Worm (Caenorhabditis elegans): Measurements from ENCODE around the gene Y14H12A.2.

Gene Y14H12A.2

DNA sequence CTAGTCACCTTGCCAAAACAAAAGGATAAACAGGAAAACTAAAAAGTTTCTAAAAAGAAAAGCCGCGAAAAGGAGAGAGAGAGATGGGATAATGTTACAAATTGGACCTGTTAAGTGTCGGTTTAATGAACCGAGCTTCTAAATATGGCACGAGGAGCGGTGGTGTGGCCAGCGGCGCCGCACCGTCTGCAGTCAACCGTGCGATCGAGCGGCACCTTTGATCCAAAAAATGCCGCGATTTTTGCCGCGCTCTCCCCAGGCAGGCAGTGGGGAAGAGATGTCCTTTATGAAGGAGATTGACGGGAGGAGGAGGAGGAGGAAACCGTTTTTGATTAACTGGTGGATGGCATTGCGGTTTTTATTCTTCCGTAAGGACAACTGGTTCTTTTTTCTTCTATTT is 9.1 kb downstream of the Y14H12A.2 start:
- TF ChIP-seq aly-2 (tag; optimal IDR thresholded peaks at IDR 0.05) (no peak), nhr-85 (tag) (no peak), ceh-8 (GFP tag; optimal IDR thresholded peaks at IDR 0.05) (no peak), efl-1 (optimal IDR thresholded peaks at IDR 0.05) (no peak), efl-1 (GFP tag; optimal IDR thresholded peaks at IDR 0.05 in 1 of 2) (peak in 1 of 2 experiments; percentile 20)

DNA sequence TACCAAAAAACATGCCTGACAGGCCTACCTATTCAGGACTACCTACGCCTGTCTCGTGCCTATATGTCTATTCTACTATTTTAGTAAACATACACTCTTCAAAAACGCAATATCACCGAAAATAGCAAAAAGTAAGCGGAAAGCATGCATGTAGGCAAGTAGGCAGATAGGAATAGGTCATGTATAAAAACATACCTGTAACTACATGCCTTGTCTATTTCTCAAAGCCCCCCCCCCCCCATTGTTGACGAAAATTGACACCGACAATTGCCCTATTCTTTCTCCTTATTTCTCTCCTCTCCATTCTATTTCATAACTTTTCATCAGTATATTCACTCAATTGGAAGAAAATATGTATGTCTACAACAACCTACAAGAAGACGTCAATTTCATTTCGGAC is 11.3 kb downstream of the Y14H12A.2 start:
- TF ChIP-seq efl-1 (optimal IDR thresholded peaks at IDR 0.05) (no peak), efl-1 (GFP tag; optimal IDR thresholded peaks at IDR 0.05 in 1 of 2) (peak in 1 of 2 experiments; percentile 61), ets-5 (GFP tag; IDR thresholded peaks at IDR 0.05) (no peak), irx-1 (tag; optimal IDR thresholded peaks at IDR 0.05) (no peak)

DNA sequence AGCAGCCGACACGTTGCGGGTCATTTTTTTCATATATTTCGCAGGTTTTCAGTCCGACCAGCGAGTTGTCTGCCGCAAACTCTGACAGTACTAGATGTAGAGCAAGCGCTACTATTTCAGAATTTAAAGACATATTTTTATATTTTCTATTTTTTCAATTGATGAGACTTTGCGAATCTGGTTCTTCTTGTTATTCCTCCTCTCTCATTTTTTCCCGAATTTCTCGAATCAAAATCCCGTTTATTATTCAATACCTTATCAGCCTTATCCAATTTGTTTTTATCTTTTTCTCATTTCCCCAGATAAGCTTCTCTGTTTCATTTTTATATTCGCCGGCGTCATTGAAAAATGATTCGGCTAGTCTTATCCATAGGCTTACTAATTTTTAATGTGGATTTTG is 13.5 kb downstream of the Y14H12A.2 start, which contains the start of gene dos-2:
dos-2 (plus strand) TSS at position 301 of the 400 bp plus-strand sequence.
- TF ChIP-seq ets-5 (GFP tag; IDR thresholded peaks at IDR 0.05) (no peak), ztf-11 (tag; optimal IDR thresholded peaks at IDR 0.05) (no peak), xbp-1 (tag; optimal IDR thresholded peaks at IDR 0.05) (no peak), pqm-1 (tag; optimal IDR thresholded peaks at IDR 0.05) (no peak), nhr-19 (GFP tag; conservative IDR thresholded peaks at IDR 0.05) (no peak), lin-15B (tag; optimal IDR thresholded peaks at IDR 0.05) (no peak), nhr-47 (tag; optimal IDR thresholded peaks at IDR 0.05) (no peak)

DNA sequence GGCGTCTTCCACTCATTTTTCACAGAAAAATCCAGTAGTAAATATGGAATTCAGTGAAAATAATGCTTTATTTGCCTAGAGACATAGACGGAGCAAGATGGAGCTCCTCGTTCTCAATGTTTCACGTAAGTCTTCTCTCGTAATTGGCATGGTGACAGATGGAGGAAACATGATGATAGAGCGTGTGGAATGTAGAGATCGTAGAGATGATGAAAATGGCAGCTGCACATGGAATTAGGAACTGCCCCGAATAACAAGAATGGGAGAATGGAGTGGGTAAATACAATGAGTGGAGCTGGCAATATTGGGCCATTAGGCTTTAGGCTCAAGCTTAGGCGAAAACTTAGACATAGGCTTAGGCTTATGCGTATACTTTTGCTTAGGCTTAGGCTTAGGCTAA is 14.5 kb downstream of the Y14H12A.2 start, which contains the start of gene cank-26:
cank-26 (minus strand) TSS at position 113 of the 400 bp plus-strand sequence.
- TF ChIP-seq lin-14 (GFP tag; optimal IDR thresholded peaks at IDR 0.05): peak; percentile 2
- TF ChIP-seq fkh-8 (tag; optimal IDR thresholded peaks at IDR 0.05): peak; percentile 3
- no peak for TF ChIP-seq nhr-77 (tag; optimal IDR thresholded peaks at IDR 0.05)

DNA sequence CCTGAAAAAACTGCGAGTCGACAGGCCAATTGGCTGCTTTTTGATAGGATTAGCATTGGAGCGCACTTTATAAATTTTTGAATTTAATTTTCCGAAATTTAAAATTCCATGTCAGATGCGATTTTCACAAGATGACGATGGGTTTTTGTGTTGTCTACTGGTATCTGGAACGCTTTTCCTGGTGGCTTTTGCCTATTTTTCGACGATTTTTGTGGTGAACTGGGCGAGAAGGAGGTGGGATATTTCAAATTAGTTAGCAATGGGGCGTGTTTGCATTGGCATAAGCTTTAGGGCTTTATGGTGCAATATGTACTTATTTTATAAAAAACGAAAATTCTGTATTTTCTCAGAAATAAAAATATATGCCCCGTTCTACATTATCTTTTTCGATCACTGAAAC is 17.3 kb downstream of the Y14H12A.2 start, which contains the start of gene K10G6.9:
K10G6.9 (plus strand) TSS at position 110 of the 400 bp plus-strand sequence.
- TF ChIP-seq lin-13 (GFP tag; optimal IDR thresholded peaks at IDR 0.05) (no peak), C04F5.9 (tag; optimal IDR thresholded peaks at IDR 0.05) (no peak), zip-4 (GFP tag; optimal IDR thresholded peaks at IDR 0.05) (no peak), aly-2 (tag; optimal IDR thresholded peaks at IDR 0.05) (peak; percentile 16), sup-37 (GFP tag; optimal IDR thresholded peaks at IDR 0.05) (no peak), efl-1 (optimal IDR thresholded peaks at IDR 0.05) (no peak), efl-1 (GFP tag; optimal IDR thresholded peaks at IDR 0.05 in 1 of 2) (peak in 1 of 2 experiments; percentile 3)

DNA sequence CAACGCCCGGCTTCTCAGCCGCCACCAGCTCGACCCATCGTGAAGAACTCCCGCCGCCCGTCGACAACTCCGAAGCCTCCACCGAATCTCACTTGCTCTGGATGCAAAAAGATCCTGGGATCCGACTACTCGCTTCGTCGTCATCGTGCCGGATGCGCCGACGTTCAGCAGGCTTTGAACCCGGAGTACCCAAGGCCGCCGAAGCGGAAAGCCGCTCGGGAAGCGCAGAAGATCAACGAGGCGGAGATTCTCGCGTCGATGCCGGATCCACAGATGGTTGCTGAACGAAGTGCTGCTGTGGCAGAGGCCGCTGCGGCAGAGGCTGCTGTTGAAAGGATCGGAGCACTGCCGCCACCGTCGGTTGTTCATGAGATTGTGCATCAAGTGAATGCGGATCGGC is 20.7 kb downstream of the Y14H12A.2 start:
- TF ChIP-seq zip-4 (GFP tag; optimal IDR thresholded peaks at IDR 0.05) (no peak), ceh-8 (GFP tag; optimal IDR thresholded peaks at IDR 0.05) (peak; percentile 10)

DNA sequence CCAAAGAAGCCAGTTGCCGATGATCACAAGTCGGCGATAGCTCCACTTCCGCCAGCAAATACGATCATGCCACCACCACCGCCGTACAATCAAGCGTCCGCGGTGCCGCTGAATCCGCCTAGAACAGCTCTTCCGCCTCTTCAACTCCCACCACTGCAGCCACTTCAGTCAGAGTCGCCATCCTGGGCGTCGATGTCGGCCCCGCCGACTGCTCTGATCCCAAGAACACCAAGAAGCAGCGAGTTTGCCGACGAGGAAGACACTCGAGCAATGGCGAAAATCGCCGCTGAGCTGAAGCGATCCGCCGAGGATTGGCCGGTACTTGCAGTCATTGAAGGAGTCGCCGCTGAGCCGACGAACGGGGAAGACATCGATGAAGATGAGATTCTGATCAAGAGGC is 21.4 kb downstream of the Y14H12A.2 start:
- no peak for TF ChIP-seq nhr-71 (tag; optimal IDR thresholded peaks at IDR 0.05)
- no peak for TF ChIP-seq nhr-84 (tag; optimal IDR thresholded peaks at IDR 0.05)
- TF ChIP-seq fkh-4 (tag; optimal IDR thresholded peaks at IDR 0.05; ENCODE audit: borderline replicate concordance): no peak
- no peak for TF ChIP-seq Y116A8C.19 (tag; optimal IDR thresholded peaks at IDR 0.05; ENCODE audit: borderline replicate concordance)
- no peak for TF ChIP-seq skn-1 (tag; optimal IDR thresholded peaks at IDR 0.05)

DNA sequence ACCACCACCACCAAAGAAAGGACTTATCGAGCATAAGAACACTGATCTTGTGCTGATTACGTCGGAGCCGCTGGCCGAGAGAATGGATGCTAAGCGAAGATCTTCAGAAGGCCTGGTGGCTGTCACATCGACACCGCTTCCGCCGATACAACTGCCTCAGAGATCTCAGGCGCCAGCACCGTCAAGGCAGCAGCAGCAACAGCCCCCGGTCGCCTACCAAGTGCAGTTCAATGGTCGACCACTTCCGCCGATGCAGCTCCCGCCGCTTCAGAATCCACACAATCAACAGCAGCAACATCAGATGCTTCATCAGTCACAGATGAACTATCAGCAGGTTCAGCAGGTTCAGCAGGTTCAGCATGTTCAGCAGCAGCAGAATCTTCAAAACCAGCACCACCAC is 22.4 kb downstream of the Y14H12A.2 start:
- TF ChIP-seq aha-1 (tag; optimal IDR thresholded peaks at IDR 0.05): no peak
- no peak for TF ChIP-seq unc-30 (tag; optimal IDR thresholded peaks at IDR 0.05)
- no peak for TF ChIP-seq rnt-1 (tag; optimal IDR thresholded peaks at IDR 0.05)
- no peak for TF ChIP-seq efl-3 (GFP tag; optimal IDR thresholded peaks at IDR 0.05)
- TF ChIP-seq tlp-1 (tag; optimal IDR thresholded peaks at IDR 0.05): no peak
- TF ChIP-seq snu-23 (GFP tag; optimal IDR thresholded peaks at IDR 0.05): no peak
- no peak for TF ChIP-seq nhr-20 (tag; optimal IDR thresholded peaks at IDR 0.05)
- no peak for TF ChIP-seq dpl-1 (GFP tag; optimal IDR thresholded peaks at IDR 0.05)
- no peak for TF ChIP-seq elt-3 (tag; optimal IDR thresholded peaks at IDR 0.05)
- TF ChIP-seq pqm-1 (tag; optimal IDR thresholded peaks at IDR 0.05): no peak
- no peak for TF ChIP-seq ceh-82 (tag; optimal IDR thresholded peaks at IDR 0.05)
- TF ChIP-seq nhr-90 (tag; optimal IDR thresholded peaks at IDR 0.05; ENCODE audit: poor library complexity): no peak
